Worm (Caenorhabditis elegans) whole organism, L2 larva: Measurements from ENCODE around the gene F56A8.4.
"Not testable (repeated sequence)": the region's sequence is repeated elsewhere in the genome, so short reads cannot be mapped to it uniquely, and the experiment has no call there.

ENCODE experiments used
- C34F6.9 ChIP-seq: fragments of 150-350 bp; optimal IDR thresholded peaks from 2 replicates; lab custom pipeline; 2014; ENCODE audit warnings: missing biosample characterization, missing genetic modification characterization
- F13H6.1 ChIP-seq: sonication (generic microtip); optimal IDR thresholded peaks from 2 replicates; lab custom pipeline; 2016; ENCODE audit warnings: missing genetic modification characterization, missing compliant biosample characterization
- R02D3.7 ChIP-seq: fragments of 150-350 bp; optimal IDR thresholded peaks from 2 replicates; lab custom pipeline; 2014; ENCODE audit warnings: missing biosample characterization, missing genetic modification characterization
- Y55F3AM.14 ChIP-seq: fragments of 200-800 bp; sonication (Bioruptor generic); optimal IDR thresholded peaks from 2 replicates; lab custom pipeline; 2018; ENCODE audit warnings: mild to moderate bottlenecking, missing genetic modification characterization, missing compliant biosample characterization
- ZK546.5 ChIP-seq: sonication (generic microtip); optimal IDR thresholded peaks from 2 replicates; lab custom pipeline; 2017; ENCODE audit warnings: missing biosample characterization, missing genetic modification characterization
- alr-1 ChIP-seq: fragments of 150-350 bp; optimal IDR thresholded peaks from 2 replicates; lab custom pipeline; 2014; ENCODE audit warnings: missing biosample characterization, missing genetic modification characterization
- aly-2 ChIP-seq: fragments of 150-350 bp; optimal IDR thresholded peaks from 2 replicates; lab custom pipeline; 2014; ENCODE audit warnings: missing biosample characterization, missing genetic modification characterization
- ama-1 ChIP-seq: fragments of 150-350 bp; optimal IDR thresholded peaks from 2 replicates; lab custom pipeline; 2018; ENCODE audit warnings: inconsistent platforms
- blmp-1 ChIP-seq: sonication (generic microtip); optimal IDR thresholded peaks from 2 replicates; lab custom pipeline; 2017; ENCODE audit warnings: missing genetic modification characterization, mild to moderate bottlenecking, missing compliant biosample characterization, antibody characterized with exemption, moderate library complexity; ENCODE audit not compliant: insufficient read depth
- ceh-16 ChIP-seq: fragments of 150-350 bp; optimal IDR thresholded peaks from 2 replicates; lab custom pipeline; 2014; ENCODE audit warnings: missing biosample characterization, missing genetic modification characterization
- ceh-82 ChIP-seq: fragments of 150-350 bp; optimal IDR thresholded peaks from 2 replicates; lab custom pipeline; 2014; ENCODE audit warnings: missing biosample characterization, missing genetic modification characterization
- crh-2 ChIP-seq: sonication (generic microtip); optimal IDR thresholded peaks from 2 replicates; lab custom pipeline; 2017; ENCODE audit warnings: missing biosample characterization, missing genetic modification characterization
- dmd-4 ChIP-seq: sonication (generic microtip); optimal IDR thresholded peaks from 2 replicates; lab custom pipeline; 2017; ENCODE audit warnings: missing biosample characterization, missing genetic modification characterization
- egl-27 ChIP-seq: sonication (generic microtip); optimal IDR thresholded peaks from 3 replicates; lab custom pipeline; 2017; ENCODE audit warnings: missing biosample characterization, missing genetic modification reagents, missing genetic modification characterization
- elt-3 ChIP-seq: sonication (generic microtip); optimal IDR thresholded peaks from 2 replicates; lab custom pipeline; 2017; ENCODE audit warnings: missing biosample characterization, missing genetic modification characterization
- fos-1 ChIP-seq: fragments of 150-350 bp; optimal IDR thresholded peaks from 2 replicates; lab custom pipeline; 2014; ENCODE audit warnings: missing biosample characterization, missing genetic modification characterization
- gmeb-1 ChIP-seq: fragments of 150-350 bp; optimal IDR thresholded peaks from 2 replicates; lab custom pipeline; 2014; ENCODE audit warnings: missing biosample characterization, missing genetic modification characterization
- lin-11 ChIP-seq: fragments of 150-350 bp; sonication (generic microtip); optimal IDR thresholded peaks from 2 replicates; lab custom pipeline; 2014; ENCODE audit warnings: missing biosample characterization, missing genetic modification characterization, inconsistent platforms, mixed read lengths
- lin-13 ChIP-seq: fragments of 150-350 bp; optimal IDR thresholded peaks from 2 replicates; lab custom pipeline; 2014; ENCODE audit warnings: missing biosample characterization, missing genetic modification reagents, missing genetic modification characterization
- lin-39 ChIP-seq: fragments of 150-350 bp; optimal IDR thresholded peaks from 2 replicates; lab custom pipeline; 2014; ENCODE audit warnings: missing biosample characterization, missing genetic modification reagents, missing genetic modification characterization
- lsy-2 ChIP-seq, 2 experiments: fragments of 150-350 bp in 1 of 2; sonication (generic microtip) in 1 of 2; optimal IDR thresholded peaks; 2 replicates each; lab custom pipeline; 2014 to 2017; ENCODE audit warnings: missing biosample characterization in 2 of 2, missing genetic modification characterization in 2 of 2
- mab-5 ChIP-seq: fragments of 150-350 bp; optimal IDR thresholded peaks from 2 replicates; lab custom pipeline; 2014; ENCODE audit warnings: missing biosample characterization, missing genetic modification characterization
- mbf-1 ChIP-seq: sonication (generic microtip); optimal IDR thresholded peaks from 2 replicates; lab custom pipeline; 2017; ENCODE audit warnings: missing biosample characterization, missing genetic modification characterization
- mdl-1 ChIP-seq, 2 experiments: fragments of 150-350 bp in 1 of 2; sonication (generic microtip) in 1 of 2; optimal IDR thresholded peaks; 2 replicates each; lab custom pipeline; 2017; ENCODE audit warnings: missing biosample characterization in 2 of 2, missing genetic modification characterization in 2 of 2
- nhr-10 ChIP-seq: sonication (generic microtip); optimal IDR thresholded peaks from 2 replicates; lab custom pipeline; 2017; ENCODE audit warnings: missing biosample characterization, missing genetic modification characterization
- nhr-11 ChIP-seq: fragments of 150-350 bp; optimal IDR thresholded peaks from 2 replicates; lab custom pipeline; 2014; ENCODE audit warnings: missing biosample characterization, missing genetic modification characterization
- nhr-12 ChIP-seq: fragments of 150-350 bp; optimal IDR thresholded peaks from 2 replicates; lab custom pipeline; 2014; ENCODE audit warnings: missing biosample characterization, missing genetic modification characterization
- nhr-129 ChIP-seq: fragments of 150-350 bp; optimal IDR thresholded peaks from 2 replicates; lab custom pipeline; 2014; ENCODE audit warnings: missing biosample characterization, missing genetic modification characterization
- nhr-21 ChIP-seq: fragments of 150-350 bp; optimal IDR thresholded peaks from 2 replicates; lab custom pipeline; 2014; ENCODE audit warnings: missing biosample characterization, missing genetic modification characterization
- nhr-23 ChIP-seq: fragments of 150-350 bp; optimal IDR thresholded peaks from 2 replicates; lab custom pipeline; 2014; ENCODE audit warnings: missing biosample characterization, missing genetic modification reagents, missing genetic modification characterization
- nhr-237 ChIP-seq: fragments of 150-350 bp; optimal IDR thresholded peaks from 2 replicates; lab custom pipeline; 2014; ENCODE audit warnings: missing biosample characterization, missing genetic modification characterization
- nhr-25 ChIP-seq: fragments of 150-350 bp; sonication (generic microtip); optimal IDR thresholded peaks from 3 replicates; lab custom pipeline; 2014; ENCODE audit warnings: missing biosample characterization, missing genetic modification characterization
- nhr-6 ChIP-seq: fragments of 150-350 bp; optimal IDR thresholded peaks from 2 replicates; lab custom pipeline; 2014; ENCODE audit warnings: missing biosample characterization, missing genetic modification characterization
- nhr-77 ChIP-seq: fragments of 150-350 bp; optimal IDR thresholded peaks from 2 replicates; lab custom pipeline; 2014; ENCODE audit warnings: missing biosample characterization, missing genetic modification characterization
- peb-1 ChIP-seq: fragments of 150-350 bp; optimal IDR thresholded peaks from 2 replicates; lab custom pipeline; 2014; ENCODE audit warnings: missing biosample characterization, missing genetic modification characterization
- sem-4 ChIP-seq: fragments of 150-350 bp; optimal IDR thresholded peaks from 2 replicates; lab custom pipeline; 2014; ENCODE audit warnings: missing biosample characterization, missing genetic modification reagents, missing genetic modification characterization
- skn-1 ChIP-seq: sonication (generic microtip); optimal IDR thresholded peaks from 2 replicates; lab custom pipeline; 2017; ENCODE audit warnings: missing biosample characterization, missing genetic modification characterization
- sma-3 ChIP-seq: sonication (generic microtip); optimal IDR thresholded peaks from 2 replicates; lab custom pipeline; 2016; ENCODE audit warnings: missing genetic modification reagents, missing genetic modification characterization, missing compliant biosample characterization
- sma-9 ChIP-seq, 2 experiments: fragments of 150-350 bp in 1 of 2; sonication (generic microtip) in 1 of 2; optimal IDR thresholded peaks; 2 replicates each; lab custom pipeline; 2014 to 2016; ENCODE audit warnings: missing genetic modification characterization in 2 of 2, mild to moderate bottlenecking in 1 of 2, missing biosample characterization in 1 of 2, missing compliant biosample characterization in 1 of 2, missing genetic modification reagents in 1 of 2, moderate library complexity in 1 of 2
- snpc-4 ChIP-seq: fragments of 150-350 bp; optimal IDR thresholded peaks from 2 replicates; lab custom pipeline; 2014; ENCODE audit warnings: missing biosample characterization, missing genetic modification characterization
- unc-39 ChIP-seq: fragments of 150-350 bp; optimal IDR thresholded peaks from 2 replicates; lab custom pipeline; 2014; ENCODE audit warnings: missing biosample characterization, missing genetic modification characterization
- unc-62 ChIP-seq: fragments of 150-350 bp; optimal IDR thresholded peaks from 2 replicates; lab custom pipeline; 2014; ENCODE audit warnings: missing biosample characterization, missing genetic modification reagents, missing genetic modification characterization
- zag-1 ChIP-seq: fragments of 150-350 bp; optimal IDR thresholded peaks from 2 replicates; lab custom pipeline; 2014; ENCODE audit warnings: missing biosample characterization, missing genetic modification characterization
- ztf-1 ChIP-seq: fragments of 200-800 bp; sonication (Bioruptor generic); conservative IDR thresholded peaks from 2 replicates; pipeline ENCODE4 v1.3.6; 2022; ENCODE audit warnings: missing genetic modification characterization, missing compliant biosample characterization
- ztf-11 ChIP-seq: sonication (generic microtip); optimal IDR thresholded peaks from 2 replicates; lab custom pipeline; 2017; ENCODE audit warnings: missing biosample characterization, missing genetic modification characterization
- ztf-4 ChIP-seq: fragments of 150-350 bp; optimal IDR thresholded peaks from 2 replicates; lab custom pipeline; 2014; ENCODE audit warnings: missing biosample characterization, missing genetic modification characterization

F56A8.4 gene

ce11 chrIII:13245281-13245680, 17.8 kb upstream of the F56A8.4 start, which contains the start of gene Y43F4A.4:
Gene Y43F4A.4, plus strand, starts transcription at chrIII:13245581.
- TF ChIP-seq elt-3 (tag; lab: Kevin White, UChicago); egl-27; ceh-16 (tag; lab: Kevin White, UChicago): not testable (repeated sequence)

DNA sequence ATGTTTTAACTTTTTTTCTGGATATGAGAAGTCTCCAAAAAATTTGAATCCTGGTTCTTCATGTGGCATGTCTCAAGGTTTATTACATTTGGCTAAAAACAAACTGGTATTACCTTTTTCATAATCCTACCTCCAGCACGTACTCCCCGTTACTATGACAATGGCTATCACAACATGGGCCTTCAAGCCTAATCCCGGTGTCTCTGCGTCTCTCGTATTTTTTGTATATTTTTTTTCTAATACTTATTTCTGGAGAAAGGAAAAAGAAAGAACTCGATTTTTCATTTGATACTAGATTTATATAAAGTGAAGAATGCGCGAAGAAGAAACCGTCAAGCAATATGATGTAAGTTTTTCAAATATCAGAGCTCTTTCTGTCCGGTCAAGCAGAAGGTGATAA, 16.8 kb upstream of the F56A8.4 start, which contains the start of gene anoh-1:
Gene anoh-1 (plus strand): TSS at position 301 of the 400 bp plus-strand sequence.
- TF ChIP-seq nhr-12: no peak
- TF ChIP-seq nhr-23 (tag; lab: Kevin White, UChicago): no peak
- no peak for TF ChIP-seq sma-9 (GFP tag; optimal IDR thresholded peaks at IDR 0.05; lab: Kevin White, UChicago)
- TF ChIP-seq sma-9 (tag; optimal IDR thresholded peaks at IDR 0.05; lab: Kevin White, UChicago): no peak
- TF ChIP-seq crh-2: no peak
- TF ChIP-seq nhr-10 (tag; lab: Kevin White, UChicago): no peak
- no peak for TF ChIP-seq lin-13
- no peak for TF ChIP-seq nhr-11 (tag; lab: Kevin White, UChicago)
- TF ChIP-seq unc-62 (GFP tag; lab: Kevin White, UChicago): no peak
- TF ChIP-seq egl-27: no peak

- TF ChIP-seq snpc-4: no peak
- no peak for TF ChIP-seq gmeb-1 (tag; lab: Kevin White, UChicago)
- TF ChIP-seq R02D3.7 (tag; lab: Kevin White, UChicago): no peak
- TF ChIP-seq, all 48 proteins: peak for 0
Observed at ce11 chrIII:13254178-13254725, 8.8 kb upstream of the F56A8.4 start, which contains the start of gene F56A8.9. Gene F56A8.9, plus strand, starts transcription at chrIII:13254675.

DNA sequence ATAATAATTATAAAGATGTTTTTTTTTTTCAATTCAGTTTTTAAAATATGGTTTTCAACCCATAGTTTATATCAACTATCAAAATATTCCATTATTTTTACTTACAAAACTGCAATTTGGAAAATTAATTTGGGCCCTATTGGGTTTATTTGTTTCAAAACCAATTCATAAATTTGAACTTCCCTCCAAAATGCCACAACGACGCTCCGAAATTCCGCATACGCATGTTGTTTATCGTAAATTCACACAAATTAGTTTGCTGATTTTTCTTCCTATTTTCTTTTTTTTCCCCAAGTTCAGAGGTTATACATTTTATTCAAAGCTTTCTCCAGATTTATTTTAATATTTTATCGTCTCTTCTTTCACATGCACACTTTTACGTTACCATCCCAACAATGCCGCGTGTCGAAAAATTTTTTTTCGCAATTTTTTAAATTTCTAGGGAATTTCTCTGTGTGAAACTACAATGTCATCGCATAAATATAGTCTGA, 6.6 kb upstream of the F56A8.4 start, which contains the start of gene F56A8.3:
Gene F56A8.3 (plus strand): TSS at position 441 of the 491 bp plus-strand sequence.
- no peak for TF ChIP-seq mbf-1 (tag; lab: Kevin White, UChicago)
- TF ChIP-seq aly-2 (tag; lab: Kevin White, UChicago): no peak
- TF ChIP-seq mab-5 (tag; lab: Kevin White, UChicago): peak; percentile 71
- TF ChIP-seq Y55F3AM.14 (GFP tag; lab: Kevin White, UChicago): no peak
- TF ChIP-seq nhr-10 (tag; lab: Kevin White, UChicago): peak; percentile 44
- TF ChIP-seq nhr-77 (tag; lab: Kevin White, UChicago): no peak
- no peak for TF ChIP-seq nhr-11 (tag; lab: Kevin White, UChicago)
- no peak for TF ChIP-seq ceh-82 (tag; lab: Kevin White, UChicago)
- no peak for TF ChIP-seq nhr-6
- TF ChIP-seq snpc-4: no peak
- no peak for TF ChIP-seq ztf-1 (GFP tag; lab: Robert Waterston, UW)
- peak; percentile 30 for TF ChIP-seq fos-1 (tag; lab: Kevin White, UChicago)
- no peak for TF ChIP-seq peb-1 (tag; lab: Kevin White, UChicago)
- TF ChIP-seq alr-1 (tag; lab: Kevin White, UChicago): no peak
- peak; percentile 55 for TF ChIP-seq egl-27
- TF ChIP-seq nhr-23 (tag; lab: Kevin White, UChicago): no peak
- TF ChIP-seq skn-1 (tag; lab: Kevin White, UChicago): no peak
- peak; percentile 72 for TF ChIP-seq nhr-25
- no peak for TF ChIP-seq dmd-4
- no peak for TF ChIP-seq elt-3 (tag; lab: Kevin White, UChicago)
- peak; percentile 42 for TF ChIP-seq F13H6.1 (tag; lab: Kevin White, UChicago)
- TF ChIP-seq nhr-237 (tag; lab: Kevin White, UChicago): no peak
- peak; percentile 82 for TF ChIP-seq sem-4 (tag; lab: Kevin White, UChicago)
- TF ChIP-seq zag-1 (tag; lab: Kevin White, UChicago): no peak
- peak; percentile 73 for TF ChIP-seq nhr-21
- TF ChIP-seq ZK546.5 (tag; lab: Kevin White, UChicago): no peak
- peak; percentile 31 for TF ChIP-seq nhr-129 (tag; lab: Kevin White, UChicago)
- no peak for TF ChIP-seq unc-39
- TF ChIP-seq lin-13: peak; percentile 74
- TF ChIP-seq blmp-1 (tag; lab: Kevin White, UChicago): peak; percentile 48
- TF ChIP-seq lsy-2 (tag; optimal IDR thresholded peaks at IDR 0.05; lab: Kevin White, UChicago): peak; percentile 69 to 85
- no peak for TF ChIP-seq sma-9 (GFP tag; optimal IDR thresholded peaks at IDR 0.05; lab: Kevin White, UChicago)
- TF ChIP-seq sma-9 (tag; optimal IDR thresholded peaks at IDR 0.05; lab: Kevin White, UChicago): no peak
- peak; percentile 72 for TF ChIP-seq C34F6.9 (tag; lab: Kevin White, UChicago)
- TF ChIP-seq ceh-16 (tag; lab: Kevin White, UChicago): no peak
- TF ChIP-seq sma-3 (GFP tag; lab: Kevin White, UChicago): peak; percentile 81
- TF ChIP-seq nhr-12: no peak
- TF ChIP-seq mdl-1 (tag; optimal IDR thresholded peaks at IDR 0.05; lab: Kevin White, UChicago): no peak
- TF ChIP-seq lin-39 (tag; lab: Kevin White, UChicago): no peak
- TF ChIP-seq lin-11: no peak
- TF ChIP-seq ztf-4 (tag; lab: Kevin White, UChicago): peak; percentile 42
- TF ChIP-seq ama-1 (lab: Kevin White, UChicago): peak; percentile 71
- TF ChIP-seq ztf-11 (tag; lab: Kevin White, UChicago): no peak
- TF ChIP-seq R02D3.7 (tag; lab: Kevin White, UChicago): peak; percentile 95
